Worm (Caenorhabditis elegans) whole organism, midembryonic: ENCODE results near the gene ccm-3.

Experiments
- T22C8.4 ChIP-seq: fragments of 200-800 bp; sonication (Bioruptor generic); IDR thresholded peaks from 2 replicates; pipeline ENCODE4 v1.3.6; 2022; ENCODE audit warnings: missing genetic modification characterization, missing compliant biosample characterization
- cog-1 ChIP-seq: sonication (generic microtip); optimal IDR thresholded peaks from 2 replicates; lab custom pipeline; 2016; ENCODE audit warnings: missing genetic modification characterization, missing compliant biosample characterization
- flt-1 ChIP-seq: fragments of 200-800 bp; sonication (Bioruptor generic); IDR thresholded peaks from 2 replicates; pipeline ENCODE4 v1.3.6; 2022; ENCODE audit warnings: missing genetic modification characterization, missing compliant biosample characterization
- klf-2 ChIP-seq: fragments of 200-800 bp; sonication (Bioruptor generic); conservative IDR thresholded peaks from 2 replicates; pipeline ENCODE4 v1.3.6; 2022; ENCODE audit warnings: missing genetic modification reagents, missing genetic modification characterization, missing compliant biosample characterization
- med-1 ChIP-seq: sonication (generic microtip); optimal IDR thresholded peaks from 2 replicates; lab custom pipeline; 2017; ENCODE audit warnings: missing genetic modification characterization, mild to moderate bottlenecking, missing compliant biosample characterization, antibody characterized with exemption, missing genetic modification reagents; ENCODE audit not compliant: insufficient read depth
- ref-1 ChIP-seq: fragments of 200-800 bp; sonication (Bioruptor generic); conservative IDR thresholded peaks from 2 replicates; pipeline ENCODE4 v1.3.6; 2022; ENCODE audit warnings: missing genetic modification reagents, missing genetic modification characterization, missing compliant biosample characterization
- tab-1 ChIP-seq: fragments of 200-800 bp; sonication (Bioruptor generic); IDR thresholded peaks from 2 replicates; pipeline ENCODE4 v1.3.6; 2022; ENCODE audit warnings: missing genetic modification characterization, missing compliant biosample characterization
- ztf-23 ChIP-seq: fragments of 200-800 bp; sonication (Bioruptor generic); IDR thresholded peaks from 2 replicates; pipeline ENCODE4 v1.3.6; 2022; ENCODE audit warnings: missing genetic modification reagents, missing genetic modification characterization, missing compliant biosample characterization

DNA sequence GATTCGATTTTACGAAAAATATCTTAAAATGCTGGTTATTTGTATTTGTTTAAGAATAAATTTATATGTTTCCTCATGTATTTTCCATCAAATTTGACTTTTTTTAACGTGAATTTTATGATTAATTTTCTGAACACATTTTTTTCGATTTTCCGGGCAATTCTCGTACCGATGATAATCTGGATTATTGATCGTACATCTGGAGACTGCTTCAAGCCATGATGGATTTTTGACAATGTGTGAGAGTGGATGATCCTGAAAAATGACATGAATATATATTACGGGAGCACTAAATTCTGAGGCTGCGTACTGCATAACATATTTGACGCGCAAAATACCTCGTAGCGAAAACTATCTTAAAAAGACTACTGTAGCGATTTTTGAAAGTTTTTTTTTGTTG lies 47.4 kb upstream of the ccm-3 start:
- no peak for TF ChIP-seq flt-1 (GFP tag; lab: Robert Waterston, UW)
- TF ChIP-seq tab-1 (GFP tag; lab: Robert Waterston, UW) = no peak
- TF ChIP-seq ztf-23 (GFP tag; lab: Robert Waterston, UW) = no peak
- no peak for TF ChIP-seq cog-1 (tag; lab: Kevin White, UChicago)
- TF ChIP-seq med-1 = no peak
- no peak for TF ChIP-seq ref-1
- no peak for TF ChIP-seq klf-2 (GFP tag; lab: Robert Waterston, UW)
- TF ChIP-seq T22C8.4 (GFP tag; lab: Robert Waterston, UW) = no peak
